Worm (Caenorhabditis elegans): Measurements from ENCODE around the gene F54F7.3.

- TF ChIP-seq tra-4 (tag; optimal IDR thresholded peaks at IDR 0.05) (no peak), hmg-4 (GFP tag; optimal IDR thresholded peaks at IDR 0.05) (no peak), ama-1 (optimal IDR thresholded peaks at IDR 0.05) (no peak), hmbx-1 (tag; optimal IDR thresholded peaks at IDR 0.05) (no peak), aly-1 (tag; optimal IDR thresholded peaks at IDR 0.05) (no peak), ceh-36 (tag; optimal IDR thresholded peaks at IDR 0.05) (no peak), pes-1 (GFP tag; IDR thresholded peaks at IDR 0.05) (no peak), tbx-11 (GFP tag; IDR thresholded peaks at IDR 0.05) (no peak), tbx-37 (GFP tag; conservative IDR thresholded peaks at IDR 0.05) (no peak), flt-1 (GFP tag; IDR thresholded peaks at IDR 0.05) (no peak), sea-1 (GFP tag; conservative IDR thresholded peaks at IDR 0.05) (no peak)
Observed at ce11 chrX:11828661-11829060, 21.3 kb downstream of the F54F7.3 start.
